Worm (Caenorhabditis elegans): ENCODE results near the gene F54F2.9.
A peak's percentile ranks its signal among the peaks of the same experiment; 100 is the strongest.

DNA sequence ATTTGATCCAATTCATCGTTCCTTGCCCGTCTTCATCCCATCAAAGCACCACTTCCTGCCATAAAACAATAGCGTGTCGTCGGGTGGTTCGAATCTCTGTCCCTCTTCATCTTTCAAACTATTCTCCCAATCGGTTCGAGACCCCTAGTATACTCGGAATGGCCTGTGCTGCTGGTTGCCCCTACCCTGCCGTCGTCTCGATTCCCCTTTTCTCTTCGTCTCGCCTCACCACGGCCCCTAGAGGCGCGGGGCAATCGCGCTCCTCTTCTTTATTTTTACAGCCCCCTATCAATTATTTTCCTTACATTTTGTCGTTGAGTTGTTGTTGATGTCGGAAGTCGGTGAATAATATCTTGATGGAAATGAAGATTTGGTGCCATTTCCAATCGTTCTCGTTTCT lies 38.3 kb downstream of the F54F2.9 start:
- TF ChIP-seq ceh-82 (tag; optimal IDR thresholded peaks at IDR 0.05), result no peak
- TF ChIP-seq fos-1 (tag; optimal IDR thresholded peaks at IDR 0.05), result no peak
- no peak for TF ChIP-seq ztf-11 (tag; optimal IDR thresholded peaks at IDR 0.05)
- TF ChIP-seq elt-3 (tag; optimal IDR thresholded peaks at IDR 0.05), result no peak
- TF ChIP-seq R02D3.7 (tag; optimal IDR thresholded peaks at IDR 0.05), result no peak
- TF ChIP-seq nhr-12 (tag; optimal IDR thresholded peaks at IDR 0.05), result no peak
- TF ChIP-seq F13H6.1 (tag; optimal IDR thresholded peaks at IDR 0.05), result peak; percentile 16
- TF ChIP-seq snpc-4 (tag; optimal IDR thresholded peaks at IDR 0.05), result no peak
- TF ChIP-seq mab-5 (tag; optimal IDR thresholded peaks at IDR 0.05), result no peak
- TF ChIP-seq Y55F3AM.14 (GFP tag; optimal IDR thresholded peaks at IDR 0.05), result no peak
